Worm (Caenorhabditis elegans) whole organism, L1 larva: Measurements from ENCODE around the gene K02A6.4.

Experiments used
- C16A3.4 ChIP-seq: fragments of 150-350 bp; optimal IDR thresholded peaks from 2 replicates; lab custom pipeline; 2014; ENCODE audit warnings: missing biosample characterization, missing genetic modification characterization
- ceh-63 ChIP-seq: fragments of 200-800 bp; sonication (Bioruptor generic); optimal IDR thresholded peaks from 2 replicates; lab custom pipeline; 2018; ENCODE audit warnings: mild to moderate bottlenecking, missing genetic modification characterization, missing compliant biosample characterization
- elt-3 ChIP-seq, 6 experiments: fragments of 150-350 bp in 1 of 6; sonication (generic microtip); optimal IDR thresholded peaks; 2 replicates each; lab custom pipeline; 2017 to 2018; ENCODE audit warnings: missing biosample characterization in 6 of 6, missing genetic modification characterization in 6 of 6, inconsistent platforms in 1 of 6
- hlh-17 ChIP-seq: fragments of 200-800 bp; sonication (Bioruptor generic); optimal IDR thresholded peaks from 2 replicates; lab custom pipeline; 2018; ENCODE audit warnings: missing genetic modification characterization, mild to moderate bottlenecking, missing compliant biosample characterization, moderate library complexity, borderline replicate concordance
- lin-14 ChIP-seq: fragments of 200-800 bp; sonication (Bioruptor generic); optimal IDR thresholded peaks from 2 replicates; lab custom pipeline; 2018; ENCODE audit warnings: mild to moderate bottlenecking, missing genetic modification characterization, moderate library complexity, missing compliant biosample characterization
- mdl-1 ChIP-seq, 2 experiments: fragments of 150-350 bp; optimal IDR thresholded peaks; 2 replicates each; lab custom pipeline; 2014 to 2017; ENCODE audit warnings: missing biosample characterization in 2 of 2, missing genetic modification characterization in 2 of 2, inconsistent platforms in 1 of 2
- mef-2 ChIP-seq: fragments of 150-350 bp; optimal IDR thresholded peaks from 2 replicates; lab custom pipeline; 2014; ENCODE audit warnings: missing biosample characterization, missing genetic modification characterization
- nhr-20 ChIP-seq: sonication (generic microtip); optimal IDR thresholded peaks from 2 replicates; lab custom pipeline; 2016; ENCODE audit warnings: mild to moderate bottlenecking, missing genetic modification characterization, missing compliant biosample characterization
- skn-1 ChIP-seq: fragments of 150-350 bp; optimal IDR thresholded peaks from 2 replicates; lab custom pipeline; 2014; ENCODE audit warnings: missing biosample characterization, missing genetic modification characterization
- snpc-4 ChIP-seq: fragments of 150-350 bp; optimal IDR thresholded peaks from 2 replicates; lab custom pipeline; 2014; ENCODE audit warnings: missing biosample characterization, missing genetic modification characterization
- sup-37 ChIP-seq: fragments of 200-800 bp; sonication (Bioruptor generic); optimal IDR thresholded peaks from 2 replicates; lab custom pipeline; 2018; ENCODE audit warnings: mild to moderate bottlenecking, missing genetic modification characterization, missing compliant biosample characterization
- unc-62 ChIP-seq: fragments of 150-350 bp; optimal IDR thresholded peaks from 2 replicates; lab custom pipeline; 2014; ENCODE audit warnings: missing biosample characterization, missing genetic modification reagents, missing genetic modification characterization

Gene K02A6.4

DNA sequence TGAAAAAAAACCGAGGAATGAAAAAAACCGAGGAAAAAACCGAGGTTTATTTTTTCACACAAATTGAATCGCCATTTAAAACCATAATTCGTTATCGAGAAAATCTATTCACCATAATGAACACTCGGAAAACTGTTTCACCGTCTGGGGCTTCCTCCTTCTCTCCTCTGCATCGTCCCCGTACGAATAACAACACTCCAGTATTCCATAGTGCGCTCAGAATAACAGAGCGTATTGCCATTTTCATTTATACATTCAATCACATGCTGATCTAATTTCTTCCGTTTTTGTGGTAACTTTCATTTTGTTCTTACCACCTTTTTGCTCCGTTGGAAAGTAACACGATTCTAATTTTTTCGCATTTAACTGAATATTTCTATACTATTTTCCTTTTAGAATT is 49.0 kb downstream of the K02A6.4 start, which contains the start of gene C17H11.2 (continued):
- TF ChIP-seq snpc-4 (no peak), nhr-20 (tag; lab: Kevin White, UChicago) (peak; percentile 2), hlh-17 (GFP tag; lab: Kevin White, UChicago) (no peak), sup-37 (GFP tag; lab: Kevin White, UChicago) (no peak), mef-2 (tag; lab: Kevin White, UChicago) (no peak), unc-62 (GFP tag; lab: Kevin White, UChicago) (no peak), elt-3 (tag; optimal IDR thresholded peaks at IDR 0.05; lab: Kevin White, UChicago) (peak in 1 of 6 experiments; percentile 5), mdl-1 (tag; optimal IDR thresholded peaks at IDR 0.05; lab: Kevin White, UChicago) (no peak), skn-1 (tag; lab: Kevin White, UChicago) (no peak), lin-14 (peak; percentile 42), ceh-63 (GFP tag; lab: Kevin White, UChicago) (no peak), C16A3.4 (tag; lab: Kevin White, UChicago) (peak; percentile 6)
